Fruit fly (Drosophila melanogaster) whole organism, embryonic: ENCODE data around the gene CG43075.

Source experiments
- BEAF-32 ChIP-seq: fragments of 200-800 bp; sonication (Bioruptor generic); optimal IDR thresholded peaks from 3 replicates; lab custom pipeline; 2017; ENCODE audit warnings: missing biosample characterization, missing genetic modification characterization, mild to moderate bottlenecking, moderate library complexity, missing genetic modification reagents
- Bteb2 ChIP-seq: fragments of 200-800 bp; sonication (Bioruptor generic); optimal IDR thresholded peaks from 2 replicates; lab custom pipeline; 2016; ENCODE audit warnings: missing biosample characterization, missing genetic modification characterization
- CG10543 ChIP-seq: fragments of 200-800 bp; sonication (Bioruptor generic); optimal IDR thresholded peaks from 3 replicates; lab custom pipeline; 2017; ENCODE audit warnings: missing biosample characterization, mild to moderate bottlenecking, missing genetic modification characterization, moderate library complexity
- CG11696 ChIP-seq: fragments of 200-800 bp; sonication (Bioruptor generic); IDR thresholded peaks from 2 replicates; pipeline ENCODE4 v1.3.6; 2022; ENCODE audit warnings: missing biosample characterization, missing genetic modification characterization
- CG11723 ChIP-seq: fragments of 200-800 bp; sonication (Bioruptor generic); optimal IDR thresholded peaks from 2 replicates; lab custom pipeline; 2017; ENCODE audit warnings: missing biosample characterization, mild to moderate bottlenecking, missing genetic modification characterization
- CG12391 ChIP-seq: fragments of 200-800 bp; sonication (Bioruptor generic); optimal IDR thresholded peaks from 3 replicates; lab custom pipeline; 2018; ENCODE audit warnings: missing biosample characterization, mild to moderate bottlenecking, missing genetic modification characterization, moderate library complexity
- CG12659 ChIP-seq: fragments of 200-800 bp; sonication (Bioruptor generic); optimal IDR thresholded peaks from 3 replicates; lab custom pipeline; 2017; ENCODE audit warnings: mild to moderate bottlenecking, missing biosample characterization, missing genetic modification reagents, missing genetic modification characterization
- CG14860 ChIP-seq: fragments of 200-800 bp; sonication (Bioruptor generic); IDR thresholded peaks from 3 replicates; pipeline ENCODE4 v1.3.6; 2022; ENCODE audit warnings: missing biosample characterization, missing genetic modification characterization; ENCODE audit not compliant: partially characterized antibody
- CG15479 ChIP-seq: fragments of 200-800 bp; sonication (Bioruptor generic); optimal IDR thresholded peaks from 3 replicates; lab custom pipeline; 2019; ENCODE audit warnings: missing biosample characterization, mild to moderate bottlenecking, missing genetic modification characterization, moderate library complexity
- CG15514 ChIP-seq: fragments of 200-800 bp; sonication (Bioruptor generic); optimal IDR thresholded peaks from 3 replicates; lab custom pipeline; 2017; ENCODE audit warnings: missing biosample characterization, missing genetic modification characterization, mild to moderate bottlenecking, moderate library complexity, missing genetic modification reagents
- CG2889 ChIP-seq: fragments of 200-800 bp; sonication (Bioruptor generic); IDR thresholded peaks from 3 replicates; pipeline ENCODE4 v1.3.6; 2022; ENCODE audit warnings: missing biosample characterization, missing genetic modification characterization
- CG3847 ChIP-seq: fragments of 200-800 bp; sonication (Bioruptor generic); IDR thresholded peaks from 2 replicates; pipeline ENCODE4 v1.3.6; 2022; ENCODE audit warnings: missing biosample characterization, missing genetic modification characterization
- CG42726 ChIP-seq: fragments of 200-800 bp; sonication (Bioruptor generic); IDR thresholded peaks from 2 replicates; pipeline ENCODE4 v1.3.6; 2022; ENCODE audit warnings: missing biosample characterization, missing genetic modification characterization; ENCODE audit not compliant: partially characterized antibody
- CG4730 ChIP-seq: fragments of 200-800 bp; sonication (Bioruptor generic); IDR thresholded peaks from 2 replicates; pipeline ENCODE4 v1.3.6; 2022; ENCODE audit warnings: missing biosample characterization, missing genetic modification characterization
- CG7372 ChIP-seq: fragments of 200-800 bp; sonication (Bioruptor generic); IDR thresholded peaks from 2 replicates; pipeline ENCODE4 v1.3.6; 2022; ENCODE audit warnings: missing biosample characterization, missing genetic modification characterization
- CG7556 ChIP-seq: fragments of 200-800 bp; sonication (Bioruptor generic); optimal IDR thresholded peaks from 2 replicates; lab custom pipeline; 2017; ENCODE audit warnings: missing biosample characterization, mild to moderate bottlenecking, missing genetic modification characterization
- CG8359 ChIP-seq: fragments of 200-800 bp; sonication (Bioruptor generic); optimal IDR thresholded peaks from 2 replicates; lab custom pipeline; 2017; ENCODE audit warnings: missing biosample characterization, mild to moderate bottlenecking, missing genetic modification characterization, borderline replicate concordance
- CG8388 ChIP-seq: fragments of 200-800 bp; sonication (Bioruptor generic); optimal IDR thresholded peaks from 2 replicates; lab custom pipeline; 2019; ENCODE audit warnings: missing biosample characterization, mild to moderate bottlenecking, missing genetic modification characterization, moderate library complexity
- CG8765 ChIP-seq: fragments of 200-800 bp; sonication (Bioruptor generic); IDR thresholded peaks from 2 replicates; pipeline ENCODE4 v1.3.6; 2022; ENCODE audit warnings: missing biosample characterization, missing genetic modification characterization
- Deaf1 ChIP-seq: fragments of 200-800 bp; optimal IDR thresholded peaks from 3 replicates; lab custom pipeline; 2019; ENCODE audit warnings: missing biosample characterization, mild to moderate bottlenecking, missing genetic modification characterization, moderate library complexity
- Dref ChIP-seq: fragments of 200-800 bp; sonication (Bioruptor generic); IDR thresholded peaks from 2 replicates; pipeline ENCODE4 v1.3.6; 2022; ENCODE audit warnings: missing biosample characterization, missing genetic modification characterization
- Eip74EF ChIP-seq, 2 experiments: fragments of 200-800 bp in 1 of 2; fragments of >200 bp in 1 of 2; sonication (Bioruptor generic) in 1 of 2; optimal IDR thresholded peaks; 2 replicates each; lab custom pipeline; 2017 to 2019; ENCODE audit warnings: missing biosample characterization in 2 of 2, missing genetic modification characterization in 2 of 2, mild to moderate bottlenecking in 1 of 2, moderate library complexity in 1 of 2
- Ets65A ChIP-seq: fragments of 200-800 bp; sonication (Bioruptor generic); peaks from one replicate; lab custom pipeline; 2016; ENCODE audit warnings: missing biosample characterization, missing genetic modification characterization
- HHEX ChIP-seq: fragments of 200-800 bp; sonication (Bioruptor generic); optimal IDR thresholded peaks from 3 replicates; lab custom pipeline; 2017; ENCODE audit warnings: missing biosample characterization, mild to moderate bottlenecking, missing genetic modification characterization, missing genetic modification reagents
- Hmx ChIP-seq: fragments of 200-800 bp; sonication (Bioruptor generic); optimal IDR thresholded peaks from 2 replicates; lab custom pipeline; 2016; ENCODE audit warnings: missing biosample characterization, missing genetic modification characterization
- Nf-YB ChIP-seq: fragments of 200-800 bp; sonication (Bioruptor generic); optimal IDR thresholded peaks from 3 replicates; lab custom pipeline; 2019; ENCODE audit warnings: missing biosample characterization, mild to moderate bottlenecking, missing genetic modification characterization, moderate library complexity
- NfI ChIP-seq: fragments of 200-800 bp; sonication (Bioruptor generic); optimal IDR thresholded peaks from 3 replicates; lab custom pipeline; 2018; ENCODE audit warnings: missing biosample characterization, mild to moderate bottlenecking, missing genetic modification characterization, moderate library complexity
- Oaz ChIP-seq: fragments of 200-800 bp; sonication (Bioruptor generic); IDR thresholded peaks from 2 replicates; pipeline ENCODE4 v1.3.6; 2022; ENCODE audit warnings: missing biosample characterization, missing genetic modification characterization
- Sry-δ ChIP-seq: fragments of 200-800 bp; sonication (Bioruptor generic); optimal IDR thresholded peaks from 2 replicates; lab custom pipeline; 2016; ENCODE audit warnings: missing biosample characterization, missing genetic modification characterization
- YL-1 ChIP-seq: fragments of 200-800 bp; sonication (Bioruptor generic); optimal IDR thresholded peaks from 3 replicates; lab custom pipeline; 2017; ENCODE audit warnings: missing biosample characterization, mild to moderate bottlenecking, missing genetic modification characterization
- cas ChIP-seq: fragments of 200-800 bp; sonication (Bioruptor generic); IDR thresholded peaks from 2 replicates; pipeline ENCODE4 v1.3.6; 2022; ENCODE audit warnings: missing biosample characterization, missing genetic modification characterization
- cato ChIP-seq: fragments of 200-800 bp; sonication (Bioruptor generic); optimal IDR thresholded peaks from 2 replicates; lab custom pipeline; 2016; ENCODE audit warnings: missing biosample characterization, missing genetic modification characterization, borderline replicate concordance
- chn ChIP-seq: fragments of 200-800 bp; sonication (Bioruptor generic); optimal IDR thresholded peaks from 2 replicates; lab custom pipeline; 2016; ENCODE audit warnings: missing biosample characterization, missing genetic modification characterization
- dysf ChIP-seq: fragments of 200-800 bp; sonication (Bioruptor generic); IDR thresholded peaks from 3 replicates; pipeline ENCODE4 v1.3.6; 2022; ENCODE audit warnings: missing biosample characterization, missing genetic modification characterization
- esg ChIP-seq: fragments of 200-800 bp; sonication (Bioruptor generic); conservative IDR thresholded peaks from 2 replicates; pipeline ENCODE4 v1.3.6; 2022; ENCODE audit warnings: missing biosample characterization, missing genetic modification characterization
- grau ChIP-seq: fragments of 200-800 bp; optimal IDR thresholded peaks from 3 replicates; lab custom pipeline; 2019; ENCODE audit warnings: missing biosample characterization, mild to moderate bottlenecking, missing genetic modification characterization, moderate library complexity
- hkb ChIP-seq, 2 experiments: fragments of 200-800 bp in 1 of 2; fragments of >200 bp in 1 of 2; sonication (Bioruptor generic) in 1 of 2; IDR thresholded peaks in 1 of 2; optimal IDR thresholded peaks in 1 of 2; 2 replicates each; pipeline versions ENCODE4 v1.3.6 to Lab custom; 2017 to 2022; ENCODE audit warnings: missing biosample characterization in 1 of 2, missing genetic modification characterization in 1 of 2
- kah ChIP-seq: fragments of 200-800 bp; sonication (Bioruptor generic); optimal IDR thresholded peaks from 2 replicates; lab custom pipeline; 2018; ENCODE audit warnings: missing biosample characterization, mild to moderate bottlenecking, missing genetic modification characterization
- lilli ChIP-seq: fragments of 200-800 bp; sonication (Bioruptor generic); optimal IDR thresholded peaks from 3 replicates; lab custom pipeline; 2016; ENCODE audit warnings: missing biosample characterization, missing genetic modification characterization
- lov ChIP-seq, 2 experiments: fragments of 200-800 bp in 1 of 2; fragments of >200 bp in 1 of 2; sonication (Bioruptor generic) in 1 of 2; IDR thresholded peaks in 1 of 2; optimal IDR thresholded peaks in 1 of 2; 2 replicates in 1 of 2; 3 replicates in 1 of 2; pipeline versions ENCODE4 v1.3.6 to Lab custom; 2017 to 2022; ENCODE audit warnings: missing biosample characterization in 1 of 2, missing genetic modification characterization in 1 of 2
- luna ChIP-seq: fragments of 200-800 bp; sonication (Bioruptor generic); optimal IDR thresholded peaks from 2 replicates; lab custom pipeline; 2016; ENCODE audit warnings: missing biosample characterization, missing genetic modification characterization
- mld ChIP-seq: fragments of 200-800 bp; sonication (Bioruptor generic); IDR thresholded peaks from 3 replicates; pipeline ENCODE4 v1.3.6; 2022; ENCODE audit warnings: missing biosample characterization, missing genetic modification characterization; ENCODE audit not compliant: partially characterized antibody
- nerfin-1 ChIP-seq: fragments of 200-800 bp; sonication (Bioruptor generic); optimal IDR thresholded peaks from 3 replicates; lab custom pipeline; 2019; ENCODE audit warnings: missing biosample characterization, mild to moderate bottlenecking, missing genetic modification characterization, moderate library complexity
- pho ChIP-seq: fragments of 200-800 bp; sonication (Bioruptor generic); optimal IDR thresholded peaks from 2 replicates; lab custom pipeline; 2016; ENCODE audit warnings: missing biosample characterization, missing genetic modification characterization
- pum ChIP-seq: fragments of 200-800 bp; sonication (Bioruptor generic); optimal IDR thresholded peaks from 2 replicates; lab custom pipeline; 2016; ENCODE audit warnings: missing biosample characterization, missing genetic modification characterization
- pzg ChIP-seq: fragments of 200-800 bp; sonication (Bioruptor generic); optimal IDR thresholded peaks from 3 replicates; lab custom pipeline; 2018; ENCODE audit warnings: missing biosample characterization, mild to moderate bottlenecking, missing genetic modification characterization, moderate library complexity
- stc ChIP-seq: fragments of 200-800 bp; sonication (Bioruptor generic); IDR thresholded peaks from 2 replicates; pipeline ENCODE4 v1.3.6; 2022; ENCODE audit warnings: missing biosample characterization, missing genetic modification characterization
- twi ChIP-seq: fragments of 200-800 bp; optimal IDR thresholded peaks from 2 replicates; lab custom pipeline; 2019; ENCODE audit warnings: missing biosample characterization, mild to moderate bottlenecking, missing genetic modification characterization, moderate library complexity

The CG43075 gene

dm6 chrX:15216048-15216447 is 4.9 kb downstream of the CG43075 start (continued):
- TF ChIP-seq YL-1 (GFP tag; lab: Kevin White, UChicago) (no peak), CG2889 (GFP tag; lab: Robert Waterston, UW) (0 out of 3 replicates have a peak, but pooled peaks have one; percentile 46), CG7372 (peak; percentile 36; the same call in 1 of the 2 replicates), Bteb2 (GFP tag; lab: Kevin White, UChicago) (no peak), CG8388 (GFP tag; lab: Kevin White, UChicago) (peak; percentile 38), BEAF-32 (GFP tag; lab: Kevin White, UChicago) (no peak), nerfin-1 (tag; lab: Kevin White, UChicago) (peak; percentile 33), CG4730 (GFP tag; lab: Robert Waterston, UW) (peak; percentile 64; the same call in 1 of the 2 replicates), pzg (no peak), Deaf1 (tag; lab: Kevin White, UChicago) (peak; percentile 40), CG8765 (GFP tag; lab: Robert Waterston, UW) (0 out of 2 replicates have a peak, but pooled peaks have one; percentile 30), stc (GFP tag; lab: Robert Waterston, UW) (peak; percentile 55; the same call in 1 of the 2 replicates), CG15479 (GFP tag; lab: Kevin White, UChicago) (no peak), grau (tag; lab: Kevin White, UChicago) (peak; percentile 72), Dref (GFP tag; lab: Robert Waterston, UW) (no peak), CG3847 (GFP tag; lab: Robert Waterston, UW) (peak; percentile 54; the same call in 1 of the 2 replicates), Nf-YB (GFP tag; lab: Kevin White, UChicago) (peak; percentile 11), cas (GFP tag; lab: Robert Waterston, UW) (no peak), pum (GFP tag; lab: Kevin White, UChicago) (no peak), CG42726 (no peak), CG10543 (GFP tag; lab: Kevin White, UChicago) (peak; percentile 67), Eip74EF (GFP tag; optimal IDR thresholded peaks at IDR 0.05; lab: Kevin White, UChicago) (peak in 1 of 2 experiments; percentile 29), esg (GFP tag; lab: Robert Waterston, UW) (peak; percentile 46), CG12659 (GFP tag; lab: Kevin White, UChicago) (peak; percentile 66), Oaz (peak; percentile 39; the same call in 1 of the 2 replicates), chn (GFP tag; lab: Kevin White, UChicago) (peak; percentile 42), twi (tag; lab: Kevin White, UChicago) (no peak), lov (optimal IDR thresholded peaks at IDR 0.05; lab: Kevin White, UChicago) (no peak), lov (GFP tag; IDR thresholded peaks at IDR 0.05; lab: Robert Waterston, UW) (no peak), CG12391 (peak; percentile 62), CG8359 (GFP tag; lab: Kevin White, UChicago) (no peak), CG15514 (GFP tag; lab: Kevin White, UChicago) (peak; percentile 58), Hmx (GFP tag; lab: Kevin White, UChicago) (no peak), Ets65A (no peak), cato (GFP tag; lab: Kevin White, UChicago) (peak; percentile 19), luna (GFP tag; lab: Kevin White, UChicago) (no peak), Sry-δ (GFP tag; lab: Kevin White, UChicago) (no peak), dysf (GFP tag; lab: Robert Waterston, UW) (peak; percentile 74), lilli (peak; percentile 39), NfI (GFP tag; lab: Kevin White, UChicago) (peak; percentile 65), CG14860 (GFP tag; lab: Robert Waterston, UW) (no peak), mld (GFP tag; lab: Robert Waterston, UW) (no peak), CG11696 (GFP tag; lab: Robert Waterston, UW) (0 out of 2 replicates have a peak, but pooled peaks have one; percentile 25), kah (GFP tag; lab: Kevin White, UChicago) (peak; percentile 9), pho (GFP tag; lab: Kevin White, UChicago) (peak; percentile 23), CG11723 (GFP tag; lab: Kevin White, UChicago) (peak; percentile 29), HHEX (peak; percentile 53), hkb (optimal IDR thresholded peaks at IDR 0.05; lab: Kevin White, UChicago) (no peak), hkb (GFP tag; IDR thresholded peaks at IDR 0.05; lab: Robert Waterston, UW) (peak; percentile 79), CG7556 (GFP tag; lab: Kevin White, UChicago) (peak; percentile 85)
